In the genomic region with DNA sequence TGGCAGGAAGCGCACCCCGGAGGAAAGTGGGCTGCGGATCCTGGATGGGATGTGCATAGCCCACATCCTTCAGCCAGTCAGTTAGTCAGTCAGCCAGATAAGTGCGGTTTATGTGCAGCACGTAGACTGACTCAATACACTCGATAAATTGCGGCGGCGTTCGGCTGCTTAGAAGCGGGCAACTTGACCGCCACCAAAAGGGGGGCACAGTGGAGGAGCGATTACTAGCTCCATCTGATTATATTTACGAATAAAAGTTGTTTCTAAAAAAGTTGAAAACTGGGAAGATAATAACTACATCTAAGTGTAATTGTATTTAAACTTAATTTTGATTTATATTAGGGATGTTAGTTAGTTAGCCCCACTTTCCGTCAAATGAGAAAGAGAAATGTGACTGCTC, we compare ENCODE assay signal across 2 fruit fly cellular contexts.
TF ChIP-seq lines count a peak whose summit lies in the region.

No protein-coding gene starts in this region.

- no peak for TF ChIP-seq CTCF in whole organism, embryonic (GFP tag; optimal IDR thresholded peaks at IDR 0.05; lab: Kevin White, UChicago)

TF ChIP-seq in whole organism, embryonic, 481 proteins besides CTCF, POLR2A, EP300 and RAD21:
- TF ChIP-seq CG34376 (GFP tag; optimal IDR thresholded peaks at IDR 0.05; lab: Kevin White, UChicago) (no peak), aop (GFP tag; IDR thresholded peaks at IDR 0.05; lab: Robert Waterston, UW) (no peak), CG15073 (GFP tag; optimal IDR thresholded peaks at IDR 0.05; lab: Kevin White, UChicago) (no peak), ttk (GFP tag; IDR thresholded peaks at IDR 0.05; lab: Robert Waterston, UW) (no peak), row (GFP tag; IDR thresholded peaks at IDR 0.05; lab: Robert Waterston, UW) (0 out of 3 replicates have a peak, but pooled peaks have one; percentile 11), Ets65A (GFP tag; lab: Kevin White, UChicago) (peak; percentile 51), bigmax (GFP tag; optimal IDR thresholded peaks at IDR 0.05; lab: Kevin White, UChicago) (no peak), slou (GFP tag; optimal IDR thresholded peaks at IDR 0.05; lab: Kevin White, UChicago) (no peak), Med (GFP tag; lab: Kevin White, UChicago) (peak; percentile 15), CG11696 (GFP tag; IDR thresholded peaks at IDR 0.05; lab: Robert Waterston, UW) (peak; percentile 52), CG3281 (GFP tag; optimal IDR thresholded peaks at IDR 0.05; lab: Kevin White, UChicago) (no peak), Poxn (GFP tag; IDR thresholded peaks at IDR 0.05; lab: Robert Waterston, UW) (0 out of 2 replicates have a peak, but pooled peaks have one; percentile 14), gt (GFP tag; IDR thresholded peaks at IDR 0.05; lab: Robert Waterston, UW) (no peak), CG17802 (tag; optimal IDR thresholded peaks at IDR 0.05; lab: Kevin White, UChicago) (no peak), trem (tag; optimal IDR thresholded peaks at IDR 0.05; lab: Kevin White, UChicago) (no peak), CG9932 (GFP tag; IDR thresholded peaks at IDR 0.05; lab: Robert Waterston, UW) (peak; percentile 8; the same call in 1 of the 2 replicates), D (optimal IDR thresholded peaks at IDR 0.05; lab: Kevin White, UChicago) (no peak), D (GFP tag; optimal IDR thresholded peaks at IDR 0.05; lab: Kevin White, UChicago) (no peak), chif (GFP tag; optimal IDR thresholded peaks at IDR 0.05; lab: Kevin White, UChicago) (no peak)

TF ChIP-seq in whole organism, prepupa, 60 proteins besides CTCF, POLR2A, EP300 and RAD21:
- TF ChIP-seq CG34406 (GFP tag; optimal IDR thresholded peaks at IDR 0.05; lab: Kevin White, UChicago) (no peak), Eip78C (GFP tag; lab: Kevin White, UChicago) (peak; percentile 2)
